Worm (Caenorhabditis elegans): Measurements from ENCODE around the gene str-20.

Gene str-20

DNA sequence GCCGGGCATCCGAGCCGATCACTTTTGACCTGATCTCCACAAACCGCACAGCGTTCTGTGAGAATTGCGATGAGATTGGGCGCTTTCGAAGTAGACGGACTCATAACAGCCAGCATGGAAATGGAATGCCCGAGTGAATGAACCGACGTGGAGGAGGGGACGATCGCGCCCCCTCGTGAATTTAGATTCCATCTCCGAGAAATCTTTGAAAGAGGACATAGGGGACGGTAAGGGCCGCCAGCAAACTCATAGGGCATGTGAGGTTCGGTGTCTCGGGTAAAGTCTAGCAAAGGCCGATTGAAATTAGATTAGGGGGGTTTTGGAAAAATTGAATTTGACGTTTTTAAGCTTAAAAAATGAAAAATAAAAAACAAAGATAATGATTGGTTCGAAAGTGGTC, 48.2 kb downstream of the str-20 start, which contains the start of gene nhr-270:
Gene nhr-270, minus strand, starts transcription at position 257 of the 400 bp plus-strand sequence.
- TF ChIP-seq lin-11 (tag; optimal IDR thresholded peaks at IDR 0.05) = no peak
- TF ChIP-seq R02D3.7 (tag; optimal IDR thresholded peaks at IDR 0.05) = no peak
- TF ChIP-seq nhr-237 (tag; optimal IDR thresholded peaks at IDR 0.05) = no peak
- TF ChIP-seq elt-1 (tag; optimal IDR thresholded peaks at IDR 0.05) = no peak
- no peak for TF ChIP-seq F13H6.1 (tag; optimal IDR thresholded peaks at IDR 0.05)
- TF ChIP-seq zag-1 (tag; optimal IDR thresholded peaks at IDR 0.05) = no peak
- TF ChIP-seq blmp-1 (tag; optimal IDR thresholded peaks at IDR 0.05; ENCODE audit: insufficient read depth) = no peak
- TF ChIP-seq unc-55 (GFP tag; optimal IDR thresholded peaks at IDR 0.05) = no peak
- no peak for TF ChIP-seq nhr-129 (tag; optimal IDR thresholded peaks at IDR 0.05)
- no peak for TF ChIP-seq lsy-2 (tag; optimal IDR thresholded peaks at IDR 0.05)
- TF ChIP-seq ztf-4 (tag; optimal IDR thresholded peaks at IDR 0.05) = no peak
- no peak for TF ChIP-seq alr-1 (tag; optimal IDR thresholded peaks at IDR 0.05)
- no peak for TF ChIP-seq mbf-1 (tag; optimal IDR thresholded peaks at IDR 0.05)
- TF ChIP-seq peb-1 (tag; optimal IDR thresholded peaks at IDR 0.05) = no peak
- TF ChIP-seq egl-27 (tag; optimal IDR thresholded peaks at IDR 0.05) = no peak
- TF ChIP-seq elt-3 (tag; optimal IDR thresholded peaks at IDR 0.05) = no peak
- no peak for TF ChIP-seq lin-39 (tag; optimal IDR thresholded peaks at IDR 0.05)
- TF ChIP-seq snpc-4 (tag; optimal IDR thresholded peaks at IDR 0.05) = no peak
- TF ChIP-seq ceh-82 (tag; optimal IDR thresholded peaks at IDR 0.05) = no peak

All from whole organism, L2 larva.